Worm (Caenorhabditis elegans): ENCODE measurements around the gene lgc-54.

DNA sequence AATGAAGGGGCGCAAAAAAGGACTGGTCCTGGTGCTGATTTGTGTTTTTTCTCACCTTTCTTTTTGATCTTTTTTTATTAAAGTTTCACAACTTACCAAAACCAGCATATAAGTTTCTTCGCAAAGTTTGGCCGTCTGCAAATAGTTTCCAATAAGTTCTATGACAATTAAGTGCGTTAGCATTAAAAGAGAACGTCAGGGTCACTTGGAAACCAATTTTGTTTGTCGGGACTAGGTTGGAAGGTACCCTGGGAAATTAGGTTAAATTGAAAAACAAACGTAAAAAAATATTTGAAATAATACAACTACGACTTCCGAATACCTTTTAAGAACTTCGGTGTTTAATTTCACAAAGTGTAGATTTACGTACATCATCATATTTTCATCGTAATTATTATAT is 32.2 kb upstream of the lgc-54 start:
- no peak for TF ChIP-seq nhr-237 (tag; optimal IDR thresholded peaks at IDR 0.05)
- TF ChIP-seq unc-62 (GFP tag; optimal IDR thresholded peaks at IDR 0.05), result no peak
- TF ChIP-seq ceh-82 (tag; optimal IDR thresholded peaks at IDR 0.05), result no peak
- no peak for TF ChIP-seq blmp-1 (tag; optimal IDR thresholded peaks at IDR 0.05; ENCODE audit: insufficient read depth)
- no peak for TF ChIP-seq ztf-1 (GFP tag; conservative IDR thresholded peaks at IDR 0.05)
- TF ChIP-seq mdl-1 (tag; optimal IDR thresholded peaks at IDR 0.05), result no peak
- no peak for TF ChIP-seq egl-27 (tag; optimal IDR thresholded peaks at IDR 0.05)
- no peak for TF ChIP-seq ztf-11 (tag; optimal IDR thresholded peaks at IDR 0.05)
- no peak for TF ChIP-seq nhr-11 (tag; optimal IDR thresholded peaks at IDR 0.05)
- TF ChIP-seq ama-1 (optimal IDR thresholded peaks at IDR 0.05), result no peak
- TF ChIP-seq nhr-12 (tag; optimal IDR thresholded peaks at IDR 0.05), result no peak
- TF ChIP-seq ceh-16 (tag; optimal IDR thresholded peaks at IDR 0.05), result no peak
